Worm (Caenorhabditis elegans) whole organism, L1 larva: Measurements from ENCODE around the gene ZK1307.1.
A peak's percentile ranks its signal among the peaks of the same experiment; 100 is the strongest.

Source experiments
- C34B4.2 ChIP-seq: sonication (generic microtip); optimal IDR thresholded peaks from 2 replicates; lab custom pipeline; 2017; ENCODE audit warnings: mild to moderate bottlenecking, missing genetic modification characterization, missing compliant biosample characterization
- alr-1 ChIP-seq: fragments of 200-800 bp; sonication (Bioruptor generic); optimal IDR thresholded peaks from 2 replicates; lab custom pipeline; 2018; ENCODE audit warnings: borderline replicate concordance, mild to moderate bottlenecking, missing genetic modification characterization, missing compliant biosample characterization
- ceh-63 ChIP-seq: fragments of 200-800 bp; sonication (Bioruptor generic); optimal IDR thresholded peaks from 2 replicates; lab custom pipeline; 2018; ENCODE audit warnings: mild to moderate bottlenecking, missing genetic modification characterization, missing compliant biosample characterization
- ceh-8 ChIP-seq: fragments of 200-800 bp; sonication (Bioruptor generic); optimal IDR thresholded peaks from 2 replicates; lab custom pipeline; 2018; ENCODE audit warnings: mild to moderate bottlenecking, missing genetic modification characterization, moderate library complexity, missing compliant biosample characterization
- ceh-88 ChIP-seq: fragments of 200-800 bp; sonication (Bioruptor generic); IDR thresholded peaks from 2 replicates; pipeline ENCODE4 v1.3.6; 2022; ENCODE audit warnings: missing genetic modification characterization, missing compliant biosample characterization
- ceh-90 ChIP-seq: sonication (generic microtip); optimal IDR thresholded peaks from 2 replicates; lab custom pipeline; 2016; ENCODE audit warnings: missing genetic modification characterization, missing compliant biosample characterization
- ces-1 ChIP-seq: fragments of 150-350 bp; optimal IDR thresholded peaks from 2 replicates; lab custom pipeline; 2014; ENCODE audit warnings: missing biosample characterization, missing genetic modification reagents, missing genetic modification characterization
- dsc-1 ChIP-seq: sonication (generic microtip); optimal IDR thresholded peaks from 2 replicates; lab custom pipeline; 2016; ENCODE audit warnings: mild to moderate bottlenecking, missing genetic modification characterization, missing compliant biosample characterization
- efl-1 ChIP-seq, 4 experiments: fragments of 150-350 bp; optimal IDR thresholded peaks in 3 of 4; peaks in 1 of 4; 1 replicate in 1 of 4; 2 replicates in 3 of 4; lab custom pipeline; 2014; ENCODE audit warnings: missing biosample characterization in 2 of 4, missing genetic modification characterization in 2 of 4, missing genetic modification reagents in 2 of 4
- efl-3 ChIP-seq: fragments of 200-800 bp; sonication (Bioruptor generic); optimal IDR thresholded peaks from 2 replicates; lab custom pipeline; 2018; ENCODE audit warnings: mild to moderate bottlenecking, missing genetic modification characterization, missing compliant biosample characterization
- egl-13 ChIP-seq: sonication (generic microtip); optimal IDR thresholded peaks from 2 replicates; lab custom pipeline; 2016; ENCODE audit warnings: missing genotype, missing genetic modification reagents, missing genetic modification characterization, missing compliant biosample characterization
- ets-5 ChIP-seq: fragments of 200-800 bp; sonication (Bioruptor generic); IDR thresholded peaks from 2 replicates; pipeline ENCODE4 v1.3.6; 2022; ENCODE audit warnings: missing genetic modification characterization, missing compliant biosample characterization
- fkh-10 ChIP-seq: sonication (generic microtip); optimal IDR thresholded peaks from 2 replicates; lab custom pipeline; 2017; ENCODE audit warnings: missing biosample characterization, missing genetic modification reagents, missing genetic modification characterization
- fkh-8 ChIP-seq: sonication (generic microtip); optimal IDR thresholded peaks from 2 replicates; lab custom pipeline; 2016; ENCODE audit warnings: mild to moderate bottlenecking, missing genetic modification characterization, missing compliant biosample characterization
- hpl-2 ChIP-seq: fragments of 150-350 bp; optimal IDR thresholded peaks from 2 replicates; lab custom pipeline; 2014; ENCODE audit warnings: missing biosample characterization, missing genetic modification reagents, missing genetic modification characterization
- irx-1 ChIP-seq: sonication (generic microtip); optimal IDR thresholded peaks from 2 replicates; lab custom pipeline; 2016; ENCODE audit warnings: missing genetic modification characterization, missing compliant biosample characterization
- isw-1 ChIP-seq: fragments of 200-800 bp; sonication (Bioruptor generic); IDR thresholded peaks from 2 replicates; pipeline ENCODE4 v1.3.6; 2022; ENCODE audit warnings: missing genetic modification characterization, missing compliant biosample characterization
- jun-1 ChIP-seq: fragments of 150-350 bp; optimal IDR thresholded peaks from 2 replicates; lab custom pipeline; 2014; ENCODE audit warnings: missing biosample characterization, missing genetic modification reagents, missing genetic modification characterization
- lin-13 ChIP-seq: fragments of 150-350 bp; optimal IDR thresholded peaks from 2 replicates; lab custom pipeline; 2014; ENCODE audit warnings: missing biosample characterization, missing genetic modification reagents, missing genetic modification characterization
- lin-14 ChIP-seq: fragments of 200-800 bp; sonication (Bioruptor generic); optimal IDR thresholded peaks from 2 replicates; lab custom pipeline; 2018; ENCODE audit warnings: mild to moderate bottlenecking, missing genetic modification characterization, moderate library complexity, missing compliant biosample characterization
- lin-39 ChIP-seq: fragments of 150-350 bp; optimal IDR thresholded peaks from 2 replicates; lab custom pipeline; 2014; ENCODE audit warnings: missing biosample characterization, missing genetic modification reagents, missing genetic modification characterization
- lsy-2 ChIP-seq, 2 experiments: fragments of 150-350 bp; optimal IDR thresholded peaks; 2 replicates each; lab custom pipeline; 2014; ENCODE audit warnings: missing biosample characterization in 2 of 2, missing genetic modification characterization in 2 of 2
- mep-1 ChIP-seq: fragments of 150-350 bp; optimal IDR thresholded peaks from 2 replicates; lab custom pipeline; 2014; ENCODE audit warnings: missing biosample characterization, missing genetic modification characterization
- nhr-19 ChIP-seq: fragments of 200-800 bp; sonication (Bioruptor generic); conservative IDR thresholded peaks from 2 replicates; pipeline ENCODE4 v1.3.6; 2022; ENCODE audit warnings: missing genetic modification characterization, missing compliant biosample characterization
- nhr-20 ChIP-seq: sonication (generic microtip); optimal IDR thresholded peaks from 2 replicates; lab custom pipeline; 2016; ENCODE audit warnings: mild to moderate bottlenecking, missing genetic modification characterization, missing compliant biosample characterization
- nhr-28 ChIP-seq: fragments of 150-350 bp; optimal IDR thresholded peaks from 2 replicates; lab custom pipeline; 2014; ENCODE audit warnings: missing biosample characterization, missing genetic modification characterization
- nhr-47 ChIP-seq: sonication (generic microtip); optimal IDR thresholded peaks from 2 replicates; lab custom pipeline; 2016; ENCODE audit warnings: mild to moderate bottlenecking, missing genetic modification characterization, moderate library complexity, missing compliant biosample characterization
- nhr-71 ChIP-seq: sonication (generic microtip); optimal IDR thresholded peaks from 2 replicates; lab custom pipeline; 2016; ENCODE audit warnings: mild to moderate bottlenecking, missing genetic modification characterization, moderate library complexity, missing compliant biosample characterization
- nhr-77 ChIP-seq: fragments of 150-350 bp; optimal IDR thresholded peaks from 2 replicates; lab custom pipeline; 2014; ENCODE audit warnings: missing biosample characterization, missing genetic modification characterization
- pax-3 ChIP-seq: fragments of 200-800 bp; sonication (Bioruptor generic); optimal IDR thresholded peaks from 2 replicates; lab custom pipeline; 2018; ENCODE audit warnings: mild to moderate bottlenecking, missing genetic modification characterization, moderate library complexity, missing compliant biosample characterization
- pqm-1 ChIP-seq: sonication (generic microtip); optimal IDR thresholded peaks from 3 replicates; lab custom pipeline; 2017; ENCODE audit warnings: missing biosample characterization, missing genetic modification characterization
- skn-1 ChIP-seq: fragments of 150-350 bp; optimal IDR thresholded peaks from 2 replicates; lab custom pipeline; 2014; ENCODE audit warnings: missing biosample characterization, missing genetic modification characterization
- swsn-7 ChIP-seq: sonication (generic microtip); optimal IDR thresholded peaks from 2 replicates; lab custom pipeline; 2016; ENCODE audit warnings: missing genetic modification characterization, missing compliant biosample characterization
- tbx-2 ChIP-seq: sonication (generic microtip); optimal IDR thresholded peaks from 2 replicates; lab custom pipeline; 2016; ENCODE audit warnings: missing genetic modification characterization, missing compliant biosample characterization
- unc-130 ChIP-seq: fragments of 150-350 bp; optimal IDR thresholded peaks from 2 replicates; lab custom pipeline; 2017; ENCODE audit warnings: missing biosample characterization, missing genetic modification characterization, inconsistent platforms
- unc-30 ChIP-seq: sonication (generic microtip); optimal IDR thresholded peaks from 2 replicates; lab custom pipeline; 2017; ENCODE audit warnings: missing biosample characterization, missing genetic modification characterization
- unc-62 ChIP-seq: fragments of 150-350 bp; optimal IDR thresholded peaks from 2 replicates; lab custom pipeline; 2014; ENCODE audit warnings: missing biosample characterization, missing genetic modification reagents, missing genetic modification characterization
- unc-86 ChIP-seq: sonication (generic microtip); optimal IDR thresholded peaks from 2 replicates; lab custom pipeline; 2016; ENCODE audit warnings: missing genetic modification characterization, missing compliant biosample characterization
- vab-15 ChIP-seq: sonication (generic microtip); optimal IDR thresholded peaks from 2 replicates; lab custom pipeline; 2017; ENCODE audit warnings: missing genotype, mild to moderate bottlenecking, missing genetic modification characterization, missing compliant biosample characterization
- zag-1 ChIP-seq: fragments of 150-350 bp; optimal IDR thresholded peaks from 2 replicates; lab custom pipeline; 2014; ENCODE audit warnings: missing biosample characterization, missing genetic modification characterization
- ztf-11 ChIP-seq, 2 experiments: sonication (generic microtip); optimal IDR thresholded peaks; 2 replicates each; lab custom pipeline; 2016 to 2017; ENCODE audit warnings: missing genetic modification characterization in 2 of 2, missing biosample characterization in 1 of 2, missing compliant biosample characterization in 1 of 2
- ztf-4 ChIP-seq: fragments of 150-350 bp; optimal IDR thresholded peaks from 2 replicates; lab custom pipeline; 2014; ENCODE audit warnings: missing biosample characterization, missing genetic modification characterization

The ZK1307.1 gene

ce11 chrII:9691839-9692238, 36.5 kb upstream of the ZK1307.1 start, which contains the start of gene nlp-11:
Gene nlp-11 (minus strand): TSS chrII:9691939.
- no peak for TF ChIP-seq C34B4.2 (tag; lab: Kevin White, UChicago)
- TF ChIP-seq unc-30 = no peak
- no peak for TF ChIP-seq efl-1 (optimal IDR thresholded peaks at IDR 0.05; lab: Kevin White, UChicago)
- TF ChIP-seq efl-1 (GFP tag; optimal IDR thresholded peaks at IDR 0.05 in 1 of 2; lab: Kevin White, UChicago) = no peak
- no peak for TF ChIP-seq ztf-4
- no peak for TF ChIP-seq nhr-77 (tag; lab: Kevin White, UChicago)
- no peak for TF ChIP-seq skn-1
- TF ChIP-seq hpl-2 = no peak
- TF ChIP-seq unc-62 (GFP tag; lab: Kevin White, UChicago) = no peak
- no peak for TF ChIP-seq mep-1 (tag; lab: Kevin White, UChicago)
- no peak for TF ChIP-seq fkh-10 (GFP tag; lab: Kevin White, UChicago)
- TF ChIP-seq fkh-8 = no peak
- TF ChIP-seq ets-5 = no peak
- no peak for TF ChIP-seq nhr-19 (GFP tag; lab: Robert Waterston, UW)
- TF ChIP-seq nhr-47 = no peak
- TF ChIP-seq nhr-71 (tag; lab: Kevin White, UChicago) = no peak
- no peak for TF ChIP-seq ceh-63 (GFP tag; lab: Kevin White, UChicago)
- TF ChIP-seq ceh-88 (GFP tag; lab: Robert Waterston, UW) = no peak
- no peak for TF ChIP-seq vab-15 (tag; lab: Kevin White, UChicago)
- TF ChIP-seq isw-1 (GFP tag; lab: Robert Waterston, UW) = no peak
- no peak for TF ChIP-seq lin-39

- TF ChIP-seq lin-14 (GFP tag; lab: Kevin White, UChicago) = peak; percentile 79
- TF ChIP-seq dsc-1 = no peak
- no peak for TF ChIP-seq lin-39
- no peak for TF ChIP-seq zag-1 (tag; lab: Kevin White, UChicago)
- TF ChIP-seq vab-15 (tag; lab: Kevin White, UChicago) = no peak
- TF ChIP-seq tbx-2 = no peak
- TF ChIP-seq ceh-8 = peak; percentile 96
- no peak for TF ChIP-seq jun-1 (tag; lab: Kevin White, UChicago)
- TF ChIP-seq lin-13 (GFP tag; lab: Kevin White, UChicago) = no peak
- TF ChIP-seq fkh-10 (GFP tag; lab: Kevin White, UChicago) = peak; percentile 98
- no peak for TF ChIP-seq efl-3 (GFP tag; lab: Kevin White, UChicago)
- peak; percentile 28 for TF ChIP-seq nhr-71 (tag; lab: Kevin White, UChicago)
- TF ChIP-seq unc-130 = no peak
- peak; percentile 24 for TF ChIP-seq nhr-47
- TF ChIP-seq egl-13 (tag; lab: Kevin White, UChicago) = peak; percentile 7
- peak; percentile 9 for TF ChIP-seq irx-1
- TF ChIP-seq pax-3 (tag; lab: Kevin White, UChicago) = no peak
- TF ChIP-seq lsy-2 (tag; optimal IDR thresholded peaks at IDR 0.05; lab: Kevin White, UChicago) = peak in 1 of 2 experiments; percentile 30
- TF ChIP-seq hpl-2 = no peak
- no peak for TF ChIP-seq swsn-7
- no peak for TF ChIP-seq ceh-90 (tag; lab: Kevin White, UChicago)
- no peak for TF ChIP-seq C34B4.2 (tag; lab: Kevin White, UChicago)
- TF ChIP-seq isw-1 (GFP tag; lab: Robert Waterston, UW) = no peak
- TF ChIP-seq alr-1 (tag; lab: Kevin White, UChicago) = no peak
- no peak for TF ChIP-seq nhr-28 (tag; lab: Kevin White, UChicago)
- TF ChIP-seq nhr-20 (tag; lab: Kevin White, UChicago) = no peak
- TF ChIP-seq ces-1 (GFP tag; lab: Kevin White, UChicago) = peak; percentile 18
- no peak for TF ChIP-seq ztf-11 (tag; optimal IDR thresholded peaks at IDR 0.05; lab: Kevin White, UChicago)
- no peak for TF ChIP-seq skn-1
- peak; percentile 39 for TF ChIP-seq unc-86
- no peak for TF ChIP-seq pqm-1 (tag; lab: Kevin White, UChicago)
- TF ChIP-seq ceh-63 (GFP tag; lab: Kevin White, UChicago) = no peak
Measured at ce11 chrII:9690067-9690632, 34.8 kb upstream of the ZK1307.1 start.
